Fruit fly (Drosophila melanogaster) whole organism, wandering third instar larva: ENCODE data around the gene CG3618.
A peak's percentile ranks its signal among the peaks of the same experiment; 100 is the strongest.

ENCODE experiments used
- Abd-B ChIP-seq: fragments of >200 bp; optimal IDR thresholded peaks from 2 replicates; lab custom pipeline; 2017; ENCODE audit warnings: missing biosample characterization, missing genetic modification characterization
- CG32264 ChIP-seq: fragments of 200-800 bp; sonication (Bioruptor generic); optimal IDR thresholded peaks from 2 replicates; lab custom pipeline; 2016; ENCODE audit warnings: missing biosample characterization, missing genetic modification characterization
- CG9705 ChIP-seq: fragments of 200-800 bp; sonication (Bioruptor generic); optimal IDR thresholded peaks from 2 replicates; lab custom pipeline; 2018; ENCODE audit warnings: missing biosample characterization, mild to moderate bottlenecking, missing genetic modification characterization
- CrebA ChIP-seq: fragments of 200-800 bp; sonication (Bioruptor generic); optimal IDR thresholded peaks from 2 replicates; lab custom pipeline; 2016; ENCODE audit warnings: missing biosample characterization, mild to moderate bottlenecking, missing genetic modification characterization, borderline replicate concordance
- Dfd ChIP-seq: fragments of >200 bp; optimal IDR thresholded peaks from 2 replicates; lab custom pipeline; 2017; ENCODE audit warnings: missing biosample characterization, missing genetic modification characterization
- GATAd ChIP-seq: sonication (Bioruptor generic); optimal IDR thresholded peaks from 2 replicates; lab custom pipeline; 2016; ENCODE audit warnings: missing biosample characterization, missing genetic modification characterization
- HLH106 ChIP-seq: fragments of 200-800 bp; optimal IDR thresholded peaks from 3 replicates; lab custom pipeline; 2019; ENCODE audit warnings: missing biosample characterization, mild to moderate bottlenecking, missing genetic modification characterization, moderate library complexity
- Hnf4 ChIP-seq: fragments of 200-800 bp; sonication (Bioruptor generic); optimal IDR thresholded peaks from 2 replicates; lab custom pipeline; 2016; ENCODE audit warnings: missing biosample characterization, mild to moderate bottlenecking, missing genetic modification characterization
- Hr78 ChIP-seq: fragments of >200 bp; optimal IDR thresholded peaks from 2 replicates; lab custom pipeline; 2017; ENCODE audit warnings: missing biosample characterization, missing genetic modification characterization
- Hr83 ChIP-seq: fragments of 200-300 bp; sonication (Bioruptor generic); optimal IDR thresholded peaks from 2 replicates; lab custom pipeline; 2016; ENCODE audit warnings: missing biosample characterization, mild to moderate bottlenecking, missing genetic modification characterization, moderate library complexity; ENCODE audit not compliant: poor library complexity, severe bottlenecking
- Jra ChIP-seq: sonication (Bioruptor generic); optimal IDR thresholded peaks from 2 replicates; lab custom pipeline; 2016; ENCODE audit warnings: missing biosample characterization, missing genetic modification characterization
- Myc ChIP-seq: fragments of >200 bp; optimal IDR thresholded peaks from 2 replicates; lab custom pipeline; 2017
- N ChIP-seq: fragments of >200 bp; optimal IDR thresholded peaks from 2 replicates; lab custom pipeline; 2018; ENCODE audit warnings: missing biosample characterization, missing external identifiers, missing genetic modification characterization
- OdsH ChIP-seq: fragments of 200-800 bp; sonication (Bioruptor generic); optimal IDR thresholded peaks from 2 replicates; lab custom pipeline; 2016; ENCODE audit warnings: missing biosample characterization, mild to moderate bottlenecking, missing genetic modification characterization
- Rel ChIP-seq, 2 experiments: fragments of 200-800 bp; sonication (Bioruptor generic) in 1 of 2; optimal IDR thresholded peaks; 2 replicates in 1 of 2; 3 replicates in 1 of 2; lab custom pipeline; 2016 to 2019; ENCODE audit warnings: mild to moderate bottlenecking in 2 of 2, missing biosample characterization in 2 of 2, missing genetic modification characterization in 2 of 2, moderate library complexity in 1 of 2
- Sp1 ChIP-seq: fragments of 200-800 bp; sonication (Bioruptor generic); optimal IDR thresholded peaks from 3 replicates; lab custom pipeline; 2019; ENCODE audit warnings: missing biosample characterization, mild to moderate bottlenecking, missing genetic modification characterization, moderate library complexity
- Vsx2 ChIP-seq: fragments of 200-300, 225-300 bp; sonication (Bioruptor generic); optimal IDR thresholded peaks from 2 replicates; lab custom pipeline; 2018; ENCODE audit warnings: missing biosample characterization, missing genetic modification characterization; ENCODE audit not compliant: partially characterized antibody
- brk ChIP-seq: fragments of 200-800 bp; sonication (Bioruptor generic); optimal IDR thresholded peaks from 2 replicates; lab custom pipeline; 2016; ENCODE audit warnings: missing biosample characterization, mild to moderate bottlenecking, missing genetic modification characterization
- dsf ChIP-seq: sonication (Bioruptor generic); optimal IDR thresholded peaks from 2 replicates; lab custom pipeline; 2016; ENCODE audit warnings: missing biosample characterization, missing genetic modification characterization, borderline replicate concordance
- fru ChIP-seq: fragments of 200-800 bp; sonication (Bioruptor generic); optimal IDR thresholded peaks from 3 replicates; lab custom pipeline; 2016; ENCODE audit warnings: missing biosample characterization, mild to moderate bottlenecking, missing genetic modification characterization
- h ChIP-seq: fragments of 200-800 bp; sonication (Bioruptor generic); optimal IDR thresholded peaks from 3 replicates; lab custom pipeline; 2016; ENCODE audit warnings: missing biosample characterization, mild to moderate bottlenecking, missing genetic modification characterization
- jim ChIP-seq: fragments of 175-275, 200-325 bp; sonication (Bioruptor generic); optimal IDR thresholded peaks from 2 replicates; lab custom pipeline; 2016; ENCODE audit warnings: missing biosample characterization, mild to moderate bottlenecking, missing genetic modification characterization
- pan ChIP-seq: fragments of >200 bp; optimal IDR thresholded peaks from 2 replicates; lab custom pipeline; 2017
- psq ChIP-seq: fragments of 200-800 bp; sonication (Bioruptor generic); optimal IDR thresholded peaks from 3 replicates; lab custom pipeline; 2017; ENCODE audit warnings: missing biosample characterization, mild to moderate bottlenecking, missing genetic modification characterization, moderate library complexity
- sage ChIP-seq: fragments of 200-800 bp; sonication (Bioruptor generic); optimal IDR thresholded peaks from 2 replicates; lab custom pipeline; 2016; ENCODE audit warnings: missing biosample characterization, mild to moderate bottlenecking, missing genetic modification characterization
- sv ChIP-seq: fragments of 200-800 bp; sonication (Bioruptor generic); optimal IDR thresholded peaks from 3 replicates; lab custom pipeline; 2016; ENCODE audit warnings: missing biosample characterization, missing genetic modification characterization
- tai ChIP-seq: sonication (Bioruptor generic); optimal IDR thresholded peaks from 2 replicates; lab custom pipeline; 2016; ENCODE audit warnings: missing biosample characterization, missing genetic modification characterization
- woc ChIP-seq: sonication (Bioruptor generic); optimal IDR thresholded peaks from 2 replicates; lab custom pipeline; 2016; ENCODE audit warnings: missing biosample characterization, mild to moderate bottlenecking, missing genetic modification characterization

Gene CG3618

dm6 chr3L:20796757-20797156, 19.1 kb downstream of the CG3618 start:
- TF ChIP-seq fru (GFP tag; lab: Kevin White, UChicago) = no peak
- TF ChIP-seq sv (GFP tag; lab: Kevin White, UChicago) = no peak
- TF ChIP-seq Hr83 (GFP tag; lab: Kevin White, UChicago) = no peak
- TF ChIP-seq N (GFP tag; lab: Kevin White, UChicago) = no peak
- no peak for TF ChIP-seq sage
- TF ChIP-seq h (GFP tag; lab: Kevin White, UChicago) = no peak
- no peak for TF ChIP-seq GATAd (GFP tag; lab: Kevin White, UChicago)
- TF ChIP-seq CG32264 (GFP tag; lab: Kevin White, UChicago) = no peak
- TF ChIP-seq woc (GFP tag; lab: Kevin White, UChicago) = no peak
- TF ChIP-seq Hnf4 (GFP tag; lab: Kevin White, UChicago) = no peak
- no peak for TF ChIP-seq pan (lab: Kevin White, UChicago)
- TF ChIP-seq CrebA (GFP tag; lab: Kevin White, UChicago) = no peak

- TF ChIP-seq Hnf4 (GFP tag; lab: Kevin White, UChicago) (no peak), pan (lab: Kevin White, UChicago) (no peak), fru (GFP tag; lab: Kevin White, UChicago) (no peak), OdsH (no peak), Hr78 (GFP tag; lab: Kevin White, UChicago) (no peak), CG9705 (GFP tag; lab: Kevin White, UChicago) (no peak), brk (GFP tag; lab: Kevin White, UChicago) (no peak), h (GFP tag; lab: Kevin White, UChicago) (no peak), Jra (no peak), tai (GFP tag; lab: Kevin White, UChicago) (no peak), woc (GFP tag; lab: Kevin White, UChicago) (no peak), psq (GFP tag; lab: Kevin White, UChicago) (no peak), N (GFP tag; lab: Kevin White, UChicago) (no peak), jim (GFP tag; lab: Kevin White, UChicago) (no peak), CrebA (GFP tag; lab: Kevin White, UChicago) (no peak), sv (GFP tag; lab: Kevin White, UChicago) (no peak)
- TF ChIP-seq, all 38 proteins: peak for 0
Measured at dm6 chr3L:20792693-20793092, 23.2 kb downstream of the CG3618 start, which contains the start of gene Six4. Six4 (minus strand) TSS chr3L:20792777.

dm6 chr3L:20789299-20789698, 26.6 kb downstream of the CG3618 start:
- TF ChIP-seq GATAd (GFP tag; lab: Kevin White, UChicago) (no peak), Sp1 (GFP tag; lab: Kevin White, UChicago) (no peak), Dfd (no peak), brk (GFP tag; lab: Kevin White, UChicago) (no peak), HLH106 (tag; lab: Kevin White, UChicago) (no peak), Jra (no peak)
- TF ChIP-seq, all 38 proteins: peak for 0

DNA sequence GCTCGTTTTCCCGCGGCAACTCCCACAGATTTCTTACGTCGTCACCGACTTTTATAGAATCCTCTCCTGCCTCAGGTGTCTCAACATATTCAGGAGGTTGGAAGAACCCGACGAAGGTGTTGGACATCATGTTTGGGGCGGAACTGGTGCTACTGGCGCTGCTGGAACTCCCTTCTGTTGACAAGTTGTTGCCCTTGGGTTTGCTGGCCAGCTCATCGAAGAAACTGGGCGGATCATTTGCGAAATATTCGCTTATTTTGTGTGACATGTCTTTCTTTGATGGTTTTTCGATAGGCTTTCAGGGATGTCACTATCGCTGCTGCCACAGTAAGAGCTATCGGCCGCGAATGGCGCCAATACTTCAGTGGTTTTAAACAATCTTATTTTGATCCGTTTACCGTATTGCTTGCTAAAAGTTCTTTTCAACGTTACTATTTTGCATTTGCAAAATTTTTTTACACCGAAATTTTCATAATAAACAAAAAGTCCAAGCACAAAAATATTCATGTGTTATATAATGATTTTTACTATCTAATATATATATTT, 28.0 kb downstream of the CG3618 start, which contains the start of gene CG11396:
Gene CG11396 (minus strand): TSS at position 303 of the 546 bp plus-strand sequence.
- TF ChIP-seq Vsx2 (GFP tag; lab: Kevin White, UChicago) = no peak
- peak; percentile 74 for TF ChIP-seq Hr83 (GFP tag; lab: Kevin White, UChicago)
- TF ChIP-seq psq (GFP tag; lab: Kevin White, UChicago) = no peak

DNA sequence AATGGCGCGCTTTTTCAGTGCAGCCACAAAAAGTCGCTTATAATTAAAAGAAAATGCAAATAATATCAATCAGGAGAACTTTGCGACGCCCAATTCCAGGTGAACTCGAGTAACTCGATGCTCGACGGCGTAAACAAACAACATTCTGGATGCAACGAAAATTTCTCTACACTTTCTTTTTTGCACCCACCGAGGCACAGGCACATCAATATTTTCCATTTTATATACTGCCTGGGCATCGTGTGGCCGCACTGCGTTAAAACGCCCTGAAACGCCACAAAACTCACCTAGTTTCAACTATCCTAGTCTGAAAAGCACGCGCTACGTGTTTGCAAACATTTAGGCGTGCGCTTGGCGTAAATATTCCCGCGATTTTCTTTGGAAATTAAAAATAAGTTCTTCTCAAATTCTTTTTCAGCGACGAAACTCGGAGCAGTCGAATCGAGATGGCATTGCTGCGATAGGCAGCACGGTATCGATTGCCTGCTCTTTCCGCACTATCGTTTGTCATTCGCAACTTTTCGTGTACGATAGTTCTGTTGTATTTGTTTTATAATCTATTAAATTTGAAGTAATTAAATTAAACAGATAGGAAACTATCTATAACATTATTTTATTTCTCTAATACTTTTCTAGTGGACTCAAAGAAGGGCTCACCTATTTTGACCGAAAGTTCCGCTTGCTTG, 30.0 kb downstream of the CG3618 start, which contains the start of gene Pcif1:
Gene Pcif1 (minus strand): TSS at position 456 of the 686 bp plus-strand sequence.
- peak; percentile 44 for TF ChIP-seq sage
- TF ChIP-seq HLH106 (tag; lab: Kevin White, UChicago) = peak; percentile 17
- peak; percentile 83 for TF ChIP-seq brk (GFP tag; lab: Kevin White, UChicago)
- no peak for TF ChIP-seq Sp1 (GFP tag; lab: Kevin White, UChicago)
- peak; percentile 54 for TF ChIP-seq Hr83 (GFP tag; lab: Kevin White, UChicago)
- no peak for TF ChIP-seq jim (GFP tag; lab: Kevin White, UChicago)
- no peak for TF ChIP-seq Abd-B (GFP tag; lab: Kevin White, UChicago)
- TF ChIP-seq Hnf4 (GFP tag; lab: Kevin White, UChicago) = peak; percentile 72
- TF ChIP-seq GATAd (GFP tag; lab: Kevin White, UChicago) = no peak
- no peak for TF ChIP-seq Dfd
- TF ChIP-seq h (GFP tag; lab: Kevin White, UChicago) = peak; percentile 50
- peak; percentile 16 for TF ChIP-seq sv (GFP tag; lab: Kevin White, UChicago)
- TF ChIP-seq Rel (GFP tag; optimal IDR thresholded peaks at IDR 0.05; lab: Kevin White, UChicago) = peak; percentile 41
- no peak for TF ChIP-seq Rel (tag; optimal IDR thresholded peaks at IDR 0.05; lab: Kevin White, UChicago)
- TF ChIP-seq woc (GFP tag; lab: Kevin White, UChicago) = peak; percentile 13
- TF ChIP-seq CG32264 (GFP tag; lab: Kevin White, UChicago) = peak; percentile 11
- peak; percentile 59 for TF ChIP-seq dsf (GFP tag; lab: Kevin White, UChicago)
- TF ChIP-seq CG9705 (GFP tag; lab: Kevin White, UChicago) = peak; percentile 2
- no peak for TF ChIP-seq Myc
